Fruit fly (Drosophila melanogaster) whole organism, embryonic: Measurements from ENCODE around the gene Ldaf1.

ENCODE experiments used
- ATbp ChIP-seq: fragments of 200-800 bp; sonication (Bioruptor generic); optimal IDR thresholded peaks from 2 replicates; lab custom pipeline; 2017; ENCODE audit warnings: missing biosample characterization, mild to moderate bottlenecking, missing genetic modification characterization, missing genetic modification reagents
- Aef1 ChIP-seq: fragments of 200-800 bp; sonication (Bioruptor generic); IDR thresholded peaks from 3 replicates; pipeline ENCODE4 v1.3.6; 2022; ENCODE audit warnings: missing biosample characterization, missing genetic modification characterization
- BtbVII ChIP-seq: fragments of 200-800 bp; sonication (Bioruptor generic); optimal IDR thresholded peaks from 3 replicates; lab custom pipeline; 2017; ENCODE audit warnings: missing biosample characterization, mild to moderate bottlenecking, missing genetic modification characterization
- CG10462 ChIP-seq: fragments of 200-800 bp; sonication (Bioruptor generic); optimal IDR thresholded peaks from 2 replicates; lab custom pipeline; 2016; ENCODE audit warnings: missing biosample characterization, missing genetic modification characterization
- CG10565 ChIP-seq: fragments of 200-800 bp; sonication (Bioruptor generic); optimal IDR thresholded peaks from 3 replicates; lab custom pipeline; 2016; ENCODE audit warnings: missing biosample characterization, mild to moderate bottlenecking, missing genetic modification characterization
- CG12769 ChIP-seq: fragments of 200-800 bp; sonication (Bioruptor generic); optimal IDR thresholded peaks from 2 replicates; lab custom pipeline; 2019; ENCODE audit warnings: missing biosample characterization, mild to moderate bottlenecking, missing genetic modification characterization, moderate library complexity
- CG13775 ChIP-seq: fragments of 200-800 bp; sonication (Bioruptor generic); optimal IDR thresholded peaks from 3 replicates; lab custom pipeline; 2017; ENCODE audit warnings: missing biosample characterization, mild to moderate bottlenecking, missing genetic modification characterization
- CG17802 ChIP-seq: fragments of 200-800 bp; sonication (Bioruptor generic); optimal IDR thresholded peaks from 2 replicates; lab custom pipeline; 2018; ENCODE audit warnings: missing biosample characterization, mild to moderate bottlenecking, missing genetic modification characterization, moderate library complexity
- CG18476 ChIP-seq: fragments of 200-800 bp; sonication (Bioruptor generic); optimal IDR thresholded peaks from 2 replicates; lab custom pipeline; 2016; ENCODE audit warnings: missing biosample characterization, mild to moderate bottlenecking, missing genetic modification characterization
- CG2889 ChIP-seq: fragments of 200-800 bp; sonication (Bioruptor generic); IDR thresholded peaks from 3 replicates; pipeline ENCODE4 v1.3.6; 2022; ENCODE audit warnings: missing biosample characterization, missing genetic modification characterization
- CG31224 ChIP-seq: fragments of 200-800 bp; sonication (Bioruptor generic); IDR thresholded peaks from 2 replicates; pipeline ENCODE4 v1.3.6; 2022; ENCODE audit warnings: missing biosample characterization, missing genetic modification characterization
- CG33213 ChIP-seq: fragments of 200-800 bp; sonication (Bioruptor generic); optimal IDR thresholded peaks from 3 replicates; lab custom pipeline; 2016; ENCODE audit warnings: missing biosample characterization, missing genetic modification characterization
- CG3838 ChIP-seq: fragments of 200-800 bp; sonication (Bioruptor generic); optimal IDR thresholded peaks from 3 replicates; lab custom pipeline; 2016; ENCODE audit warnings: missing biosample characterization, missing genetic modification characterization
- CG3847 ChIP-seq: fragments of 200-800 bp; sonication (Bioruptor generic); IDR thresholded peaks from 2 replicates; pipeline ENCODE4 v1.3.6; 2022; ENCODE audit warnings: missing biosample characterization, missing genetic modification characterization
- CG4404 ChIP-seq: fragments of 200-800 bp; sonication (Bioruptor generic); IDR thresholded peaks from 2 replicates; pipeline ENCODE4 v1.3.6; 2022; ENCODE audit warnings: missing biosample characterization, missing genetic modification characterization
- CG4617 ChIP-seq: fragments of 200-800 bp; sonication (Bioruptor generic); optimal IDR thresholded peaks from 3 replicates; lab custom pipeline; 2016; ENCODE audit warnings: missing biosample characterization, missing genetic modification characterization, borderline replicate concordance
- CG6272 ChIP-seq: fragments of 200-800 bp; sonication (Bioruptor generic); IDR thresholded peaks from 2 replicates; pipeline ENCODE4 v1.3.6; 2022; ENCODE audit warnings: missing biosample characterization, missing genetic modification characterization
- CG7987 ChIP-seq: fragments of 200-800 bp; sonication (Bioruptor generic); optimal IDR thresholded peaks from 2 replicates; lab custom pipeline; 2018; ENCODE audit warnings: missing biosample characterization, mild to moderate bottlenecking, missing genetic modification characterization, moderate library complexity
- CG8388 ChIP-seq: fragments of 200-800 bp; sonication (Bioruptor generic); optimal IDR thresholded peaks from 2 replicates; lab custom pipeline; 2019; ENCODE audit warnings: missing biosample characterization, mild to moderate bottlenecking, missing genetic modification characterization, moderate library complexity
- CHES-1-like ChIP-seq: fragments of 200-800 bp; sonication (Bioruptor generic); optimal IDR thresholded peaks from 2 replicates; lab custom pipeline; 2016; ENCODE audit warnings: missing biosample characterization, missing genetic modification characterization
- Dek ChIP-seq: fragments of 200-800 bp; sonication (Bioruptor generic); optimal IDR thresholded peaks from 3 replicates; lab custom pipeline; 2019; ENCODE audit warnings: missing biosample characterization, mild to moderate bottlenecking, missing genetic modification characterization, moderate library complexity
- Fer3 ChIP-seq: fragments of 200-800 bp; sonication (Bioruptor generic); optimal IDR thresholded peaks from 2 replicates; lab custom pipeline; 2018; ENCODE audit warnings: missing biosample characterization, mild to moderate bottlenecking, missing genetic modification characterization, moderate library complexity
- Gug ChIP-seq: fragments of 200-800 bp; sonication (Bioruptor generic); IDR thresholded peaks from 4 replicates; pipeline ENCODE4 v1.3.6; 2022; ENCODE audit warnings: missing biosample characterization, missing genetic modification characterization
- HLH54F ChIP-seq: fragments of 200-800 bp; sonication (Bioruptor generic); optimal IDR thresholded peaks from 3 replicates; lab custom pipeline; 2016; ENCODE audit warnings: missing biosample characterization, missing genetic modification characterization
- MESR4 ChIP-seq: fragments of 200-800 bp; sonication (Bioruptor generic); optimal IDR thresholded peaks from 2 replicates; lab custom pipeline; 2018; ENCODE audit warnings: missing biosample characterization, mild to moderate bottlenecking, missing genetic modification characterization, moderate library complexity
- NFAT ChIP-seq: fragments of 200-800 bp; sonication (Bioruptor generic); IDR thresholded peaks from 2 replicates; pipeline ENCODE4 v1.3.6; 2022; ENCODE audit warnings: missing biosample characterization, missing genetic modification characterization
- Nf-YB ChIP-seq: fragments of 200-800 bp; sonication (Bioruptor generic); optimal IDR thresholded peaks from 3 replicates; lab custom pipeline; 2019; ENCODE audit warnings: missing biosample characterization, mild to moderate bottlenecking, missing genetic modification characterization, moderate library complexity
- Optix ChIP-seq: fragments of 200-800 bp; sonication (Bioruptor generic); IDR thresholded peaks from 3 replicates; pipeline ENCODE4 v1.3.6; 2022; ENCODE audit warnings: missing biosample characterization, missing genetic modification characterization
- Pdp1 ChIP-seq, 2 experiments: fragments of 200-800 bp; sonication (Bioruptor generic); optimal IDR thresholded peaks; 3 replicates each; lab custom pipeline; 2016; ENCODE audit warnings: missing biosample characterization in 2 of 2, missing genetic modification characterization in 2 of 2, mild to moderate bottlenecking in 1 of 2, moderate library complexity in 1 of 2
- Ravus ChIP-seq: fragments of 200-800 bp; sonication (Bioruptor generic); IDR thresholded peaks from 2 replicates; pipeline ENCODE4 v1.3.6; 2022; ENCODE audit warnings: missing biosample characterization, missing genetic modification characterization
- Ssrp ChIP-seq: fragments of 200-800 bp; sonication (Bioruptor generic); optimal IDR thresholded peaks from 2 replicates; lab custom pipeline; 2018; ENCODE audit warnings: missing biosample characterization, mild to moderate bottlenecking, missing genetic modification characterization, moderate library complexity
- Xbp1 ChIP-seq: fragments of 200-800 bp; sonication (Bioruptor generic); optimal IDR thresholded peaks from 3 replicates; lab custom pipeline; 2016; ENCODE audit warnings: missing biosample characterization, mild to moderate bottlenecking, missing genetic modification characterization
- ara ChIP-seq: fragments of 200-800 bp; sonication (Bioruptor generic); IDR thresholded peaks from 2 replicates; pipeline ENCODE4 v1.3.6; 2022; ENCODE audit warnings: missing biosample characterization, missing genetic modification characterization
- ato ChIP-seq: fragments of 200-800 bp; sonication (Bioruptor generic); IDR thresholded peaks from 2 replicates; pipeline ENCODE4 v1.3.6; 2022; ENCODE audit warnings: missing biosample characterization, missing genetic modification characterization; ENCODE audit not compliant: partially characterized antibody
- cato ChIP-seq: fragments of 200-800 bp; sonication (Bioruptor generic); optimal IDR thresholded peaks from 2 replicates; lab custom pipeline; 2016; ENCODE audit warnings: missing biosample characterization, missing genetic modification characterization, borderline replicate concordance
- caup ChIP-seq: fragments of 200-800 bp; sonication (Bioruptor generic); optimal IDR thresholded peaks from 3 replicates; lab custom pipeline; 2017; ENCODE audit warnings: missing biosample characterization, mild to moderate bottlenecking, missing genetic modification characterization, moderate library complexity; ENCODE audit not compliant: severe bottlenecking
- cg ChIP-seq: fragments of 200-800 bp; sonication (Bioruptor generic); optimal IDR thresholded peaks from 3 replicates; lab custom pipeline; 2019; ENCODE audit warnings: missing biosample characterization, mild to moderate bottlenecking, missing genetic modification characterization, moderate library complexity
- croc ChIP-seq: fragments of 200-800 bp; sonication (Bioruptor generic); conservative IDR thresholded peaks from 3 replicates; pipeline ENCODE4 v1.3.6; 2022; ENCODE audit warnings: missing biosample characterization, missing genetic modification characterization
- gt ChIP-seq: fragments of 200-800 bp; sonication (Bioruptor generic); IDR thresholded peaks from 2 replicates; pipeline ENCODE4 v1.3.6; 2022; ENCODE audit warnings: missing biosample characterization, missing genetic modification characterization
- ham ChIP-seq: fragments of 200-800 bp; sonication (Bioruptor generic); IDR thresholded peaks from 2 replicates; pipeline ENCODE4 v1.3.6; 2022; ENCODE audit warnings: missing biosample characterization, missing genetic modification characterization
- kah ChIP-seq: fragments of 200-800 bp; sonication (Bioruptor generic); optimal IDR thresholded peaks from 2 replicates; lab custom pipeline; 2018; ENCODE audit warnings: missing biosample characterization, mild to moderate bottlenecking, missing genetic modification characterization
- lab ChIP-seq: fragments of 200-800 bp; sonication (Bioruptor generic); optimal IDR thresholded peaks from 3 replicates; lab custom pipeline; 2017; ENCODE audit warnings: missing biosample characterization, missing genetic modification characterization, mild to moderate bottlenecking, moderate library complexity, missing genetic modification reagents
- nerfin-2 ChIP-seq: fragments of 200-800 bp; sonication (Bioruptor generic); IDR thresholded peaks from 2 replicates; pipeline ENCODE4 v1.3.6; 2022; ENCODE audit warnings: missing biosample characterization, missing genetic modification characterization; ENCODE audit not compliant: partially characterized antibody
- nmo ChIP-seq: fragments of 200-800 bp; sonication (Bioruptor generic); optimal IDR thresholded peaks from 2 replicates; lab custom pipeline; 2018; ENCODE audit warnings: missing biosample characterization, mild to moderate bottlenecking, missing genetic modification characterization, moderate library complexity
- sisA ChIP-seq: fragments of 200-800 bp; sonication (Bioruptor generic); IDR thresholded peaks from 2 replicates; pipeline ENCODE4 v1.3.6; 2022; ENCODE audit warnings: missing biosample characterization, missing genetic modification characterization
- so ChIP-seq: fragments of 200-800 bp; sonication (Bioruptor generic); IDR thresholded peaks from 3 replicates; pipeline ENCODE4 v1.3.6; 2022; ENCODE audit warnings: missing biosample characterization, missing genetic modification characterization
- stc ChIP-seq: fragments of 200-800 bp; sonication (Bioruptor generic); IDR thresholded peaks from 2 replicates; pipeline ENCODE4 v1.3.6; 2022; ENCODE audit warnings: missing biosample characterization, missing genetic modification characterization
- sug ChIP-seq: fragments of 200-800 bp; optimal IDR thresholded peaks from 2 replicates; lab custom pipeline; 2019; ENCODE audit warnings: missing biosample characterization, mild to moderate bottlenecking, missing genetic modification characterization, moderate library complexity
- toy ChIP-seq: fragments of 200-800 bp; sonication (Bioruptor generic); IDR thresholded peaks from 2 replicates; pipeline ENCODE4 v1.3.6; 2022; ENCODE audit warnings: missing biosample characterization, missing genetic modification characterization
- zfh1 ChIP-seq: fragments of 200-800 bp; sonication (Bioruptor generic); IDR thresholded peaks from 3 replicates; pipeline ENCODE4 v1.3.6; 2022; ENCODE audit warnings: missing biosample characterization, missing genetic modification characterization

Ldaf1 gene

dm6 chrX:1858867-1859266 lies 42.8 kb downstream of the Ldaf1 start, which contains the start of gene Lamtor5 (continued):
- TF ChIP-seq Fer3 = peak; percentile 45
- no peak for TF ChIP-seq CG10462 (GFP tag; lab: Kevin White, UChicago)
- TF ChIP-seq NFAT (GFP tag; lab: Robert Waterston, UW) = no peak; the same call in 1 of the 2 replicates
- no peak for TF ChIP-seq cato (GFP tag; lab: Kevin White, UChicago)
- no peak for TF ChIP-seq CG7987 (GFP tag; lab: Kevin White, UChicago)
- peak; percentile 15 for TF ChIP-seq sug (tag; lab: Kevin White, UChicago)
- no peak for TF ChIP-seq CG18476 (GFP tag; lab: Kevin White, UChicago)
- peak; percentile 32 for TF ChIP-seq HLH54F (GFP tag; lab: Kevin White, UChicago)
- TF ChIP-seq zfh1 (GFP tag; lab: Robert Waterston, UW) = no peak
- peak; percentile 41 to 49 for TF ChIP-seq Pdp1 (GFP tag; optimal IDR thresholded peaks at IDR 0.05; lab: Kevin White, UChicago)
- TF ChIP-seq cg (GFP tag; lab: Kevin White, UChicago) = no peak
- peak; percentile 34 for TF ChIP-seq nmo (GFP tag; lab: Kevin White, UChicago)
- TF ChIP-seq CG3847 = no peak
- peak; percentile 3 for TF ChIP-seq ATbp
- no peak for TF ChIP-seq CG2889
- no peak for TF ChIP-seq CG10565
- TF ChIP-seq Gug = no peak; the same call in 3 of the 4 replicates
- peak; percentile 53 for TF ChIP-seq BtbVII (GFP tag; lab: Kevin White, UChicago)
- TF ChIP-seq CG13775 (GFP tag; lab: Kevin White, UChicago) = peak; percentile 45
- TF ChIP-seq CG3838 = no peak
- no peak for TF ChIP-seq kah (GFP tag; lab: Kevin White, UChicago)
- TF ChIP-seq CG4617 (GFP tag; lab: Kevin White, UChicago) = peak; percentile 21
- peak; percentile 36 for TF ChIP-seq caup (GFP tag; lab: Kevin White, UChicago)
- TF ChIP-seq CG12769 (tag; lab: Kevin White, UChicago) = no peak
- TF ChIP-seq ato = no peak; the same call in 1 of the 2 replicates
- no peak for TF ChIP-seq CG31224 (GFP tag; lab: Robert Waterston, UW)
- no peak; the same call in 1 of the 2 replicates for TF ChIP-seq stc (GFP tag; lab: Robert Waterston, UW)
- peak; percentile 29 for TF ChIP-seq CHES-1-like (GFP tag; lab: Kevin White, UChicago)
- no peak for TF ChIP-seq Optix (GFP tag; lab: Robert Waterston, UW)
- TF ChIP-seq CG33213 (GFP tag; lab: Kevin White, UChicago) = peak; percentile 2
- TF ChIP-seq so (GFP tag; lab: Robert Waterston, UW) = peak; percentile 34; the same call in 1 of the 3 replicates
- peak; percentile 23; the same call in 1 of the 2 replicates for TF ChIP-seq nerfin-2 (GFP tag; lab: Robert Waterston, UW)
- TF ChIP-seq Nf-YB (GFP tag; lab: Kevin White, UChicago) = peak; percentile 19
- no peak for TF ChIP-seq gt (GFP tag; lab: Robert Waterston, UW)
- TF ChIP-seq CG4404 (GFP tag; lab: Robert Waterston, UW) = no peak
- peak; percentile 71 for TF ChIP-seq MESR4 (GFP tag; lab: Kevin White, UChicago)
- TF ChIP-seq CG6272 (GFP tag; lab: Robert Waterston, UW) = 0 out of 2 replicates have a peak, but pooled peaks have one; percentile 25
- no peak for TF ChIP-seq croc (GFP tag; lab: Robert Waterston, UW)
- TF ChIP-seq Ravus (GFP tag; lab: Robert Waterston, UW) = no peak
- TF ChIP-seq Ssrp (tag; lab: Kevin White, UChicago) = peak; percentile 32
- no peak for TF ChIP-seq toy (GFP tag; lab: Robert Waterston, UW)
- TF ChIP-seq Aef1 (GFP tag; lab: Robert Waterston, UW) = peak; percentile 27; the same call in 1 of the 3 replicates
- TF ChIP-seq sisA (GFP tag; lab: Robert Waterston, UW) = peak; percentile 22; the same call in 1 of the 2 replicates
- peak; percentile 69 for TF ChIP-seq lab (GFP tag; lab: Kevin White, UChicago)
- peak; percentile 27 for TF ChIP-seq Xbp1 (GFP tag; lab: Kevin White, UChicago)
- TF ChIP-seq ara (GFP tag; lab: Robert Waterston, UW) = no peak
- peak; percentile 34 for TF ChIP-seq Dek (tag; lab: Kevin White, UChicago)
- TF ChIP-seq ham (GFP tag; lab: Robert Waterston, UW) = no peak
- no peak for TF ChIP-seq CG17802 (tag; lab: Kevin White, UChicago)
- TF ChIP-seq CG8388 (GFP tag; lab: Kevin White, UChicago) = peak; percentile 18
